Worm (Caenorhabditis elegans) whole organism, L4 larva: ENCODE results near the gene F23D12.2.

ENCODE experiments used
- F26F4.8 ChIP-seq: fragments of 200-800 bp; sonication (Bioruptor generic); conservative IDR thresholded peaks from 2 replicates; pipeline ENCODE4 v1.3.6; 2022; ENCODE audit warnings: missing genetic modification characterization, missing compliant biosample characterization
- F49E8.2 ChIP-seq: sonication (generic microtip); optimal IDR thresholded peaks from 2 replicates; lab custom pipeline; 2016; ENCODE audit warnings: missing compliant biosample characterization, mild to moderate bottlenecking, missing genetic modification characterization, borderline replicate concordance
- R02D3.7 ChIP-seq: fragments of 150-350 bp; sonication (generic microtip); optimal IDR thresholded peaks from 3 replicates; lab custom pipeline; 2014; ENCODE audit warnings: missing biosample characterization, missing genetic modification characterization
- Y5F2A.4 ChIP-seq: fragments of 200-800 bp; sonication (Bioruptor generic); optimal IDR thresholded peaks from 2 replicates; lab custom pipeline; 2018; ENCODE audit warnings: mild to moderate bottlenecking, missing genetic modification characterization, missing compliant biosample characterization
- ZK337.2 ChIP-seq: fragments of 200-800 bp; sonication (Bioruptor generic); IDR thresholded peaks from 2 replicates; pipeline ENCODE4 v1.3.6; 2022; ENCODE audit warnings: missing genetic modification reagents, missing genetic modification characterization, missing compliant biosample characterization
- aha-1 ChIP-seq: fragments of 150-350 bp; peaks from one replicate; lab custom pipeline; 2014; ENCODE audit warnings: missing biosample characterization, missing genetic modification characterization
- ama-1 ChIP-seq: fragments of 150-350 bp; optimal IDR thresholded peaks from 2 replicates; lab custom pipeline; 2014; ENCODE audit warnings: inconsistent platforms, mixed read lengths
- arid-1 ChIP-seq: fragments of 200-800 bp; sonication (Bioruptor generic); conservative IDR thresholded peaks from 2 replicates; pipeline ENCODE4 v1.3.6; 2022; ENCODE audit warnings: missing genetic modification reagents, missing genetic modification characterization, missing compliant biosample characterization
- ceh-20 ChIP-seq: fragments of 200-800 bp; sonication (Bioruptor generic); IDR thresholded peaks from 2 replicates; pipeline ENCODE4 v1.3.6; 2022; ENCODE audit warnings: missing genetic modification reagents, missing genetic modification characterization, missing compliant biosample characterization
- ceh-28 ChIP-seq: fragments of 150-350 bp; optimal IDR thresholded peaks from 2 replicates; lab custom pipeline; 2014; ENCODE audit warnings: missing biosample characterization, missing genetic modification reagents, missing genetic modification characterization
- cey-2 ChIP-seq: sonication (generic microtip); optimal IDR thresholded peaks from 3 replicates; lab custom pipeline; 2017; ENCODE audit warnings: missing genetic modification characterization, mild to moderate bottlenecking, missing compliant biosample characterization, antibody characterized with exemption, borderline replicate concordance; ENCODE audit not compliant: insufficient read depth
- ctbp-1 ChIP-seq: fragments of 200-800 bp; sonication (Bioruptor generic); IDR thresholded peaks from 2 replicates; pipeline ENCODE4 v1.3.6; 2022; ENCODE audit warnings: missing genetic modification reagents, missing genetic modification characterization, missing compliant biosample characterization
- dmd-6 ChIP-seq: fragments of 200-800 bp; sonication (Bioruptor generic); IDR thresholded peaks from 2 replicates; pipeline ENCODE4 v1.3.6; 2022; ENCODE audit warnings: missing genetic modification reagents, missing genetic modification characterization, missing compliant biosample characterization
- dmd-9 ChIP-seq: fragments of 200-800 bp; sonication (Bioruptor generic); IDR thresholded peaks from 2 replicates; pipeline ENCODE4 v1.3.6; 2022; ENCODE audit warnings: missing genetic modification reagents, missing genetic modification characterization, missing compliant biosample characterization
- dpl-1 ChIP-seq: fragments of 150-350 bp; optimal IDR thresholded peaks from 2 replicates; lab custom pipeline; 2014; ENCODE audit warnings: missing biosample characterization, missing genetic modification reagents, missing genetic modification characterization
- duxl-1 ChIP-seq: sonication (generic microtip); optimal IDR thresholded peaks from 2 replicates; lab custom pipeline; 2016; ENCODE audit warnings: mild to moderate bottlenecking, missing genetic modification characterization, moderate library complexity, missing compliant biosample characterization; ENCODE audit not compliant: poor library complexity
- dve-1 ChIP-seq: sonication (generic microtip); optimal IDR thresholded peaks from 2 replicates; lab custom pipeline; 2017; ENCODE audit warnings: antibody characterized with exemption, mild to moderate bottlenecking, missing genetic modification characterization, missing compliant biosample characterization; ENCODE audit not compliant: insufficient read depth
- egl-43 ChIP-seq: fragments of 200-800 bp; sonication (Bioruptor generic); IDR thresholded peaks from 2 replicates; pipeline ENCODE4 v1.3.6; 2022; ENCODE audit warnings: missing genetic modification reagents, missing genetic modification characterization, missing compliant biosample characterization
- fkh-10 ChIP-seq: fragments of 150-350 bp; optimal IDR thresholded peaks from 2 replicates; lab custom pipeline; 2014; ENCODE audit warnings: missing biosample characterization, missing genetic modification reagents, missing genetic modification characterization
- hif-1 ChIP-seq, 2 experiments: sonication (generic microtip); optimal IDR thresholded peaks; 2 replicates each; lab custom pipeline; 2016 to 2017; ENCODE audit warnings: missing compliant biosample characterization in 2 of 2, missing genetic modification characterization in 2 of 2, missing genetic modification reagents in 2 of 2, missing genotype in 2 of 2, mild to moderate bottlenecking in 1 of 2
- hmg-1.1 ChIP-seq: fragments of 200-800 bp; sonication (Bioruptor generic); IDR thresholded peaks from 2 replicates; pipeline ENCODE4 v1.3.6; 2022; ENCODE audit warnings: missing genetic modification reagents, missing genetic modification characterization, missing compliant biosample characterization
- lin-1 ChIP-seq: fragments of 200-800 bp; sonication (Bioruptor generic); IDR thresholded peaks from 2 replicates; pipeline ENCODE4 v1.3.6; 2022; ENCODE audit warnings: missing genetic modification reagents, missing genetic modification characterization, missing compliant biosample characterization
- lin-13 ChIP-seq: fragments of 150-350 bp; optimal IDR thresholded peaks from 2 replicates; lab custom pipeline; 2014; ENCODE audit warnings: missing biosample characterization, missing genetic modification reagents, missing genetic modification characterization
- lir-3 ChIP-seq: sonication (generic microtip); optimal IDR thresholded peaks from 2 replicates; lab custom pipeline; 2016; ENCODE audit warnings: mild to moderate bottlenecking, missing genetic modification characterization, missing compliant biosample characterization
- madf-9 ChIP-seq: fragments of 200-800 bp; sonication (Bioruptor generic); conservative IDR thresholded peaks from 2 replicates; pipeline ENCODE4 v1.3.6; 2022; ENCODE audit warnings: missing genetic modification reagents, missing genetic modification characterization, missing compliant biosample characterization
- mdt-29 ChIP-seq: fragments of 200-800 bp; sonication (Bioruptor generic); IDR thresholded peaks from 2 replicates; pipeline ENCODE4 v1.3.6; 2022; ENCODE audit warnings: missing genetic modification reagents, missing genetic modification characterization, missing compliant biosample characterization
- mep-1 ChIP-seq: fragments of 150-350 bp; sonication (generic microtip); optimal IDR thresholded peaks from 3 replicates; lab custom pipeline; 2014; ENCODE audit warnings: missing biosample characterization, missing genetic modification characterization
- mes-2 ChIP-seq: sonication (generic microtip); optimal IDR thresholded peaks from 2 replicates; lab custom pipeline; 2016; ENCODE audit warnings: missing genotype, mild to moderate bottlenecking, missing genetic modification characterization, missing compliant biosample characterization; ENCODE audit not compliant: poor library complexity, severe bottlenecking
- nhr-237 ChIP-seq: sonication (generic microtip); optimal IDR thresholded peaks from 2 replicates; lab custom pipeline; 2017; ENCODE audit warnings: missing biosample characterization, missing genetic modification characterization
- nhr-25 ChIP-seq: sonication (generic microtip); optimal IDR thresholded peaks from 2 replicates; lab custom pipeline; 2017; ENCODE audit warnings: missing genetic modification characterization, mild to moderate bottlenecking, missing compliant biosample characterization, antibody characterized with exemption, moderate library complexity, borderline replicate concordance; ENCODE audit not compliant: insufficient read depth
- nhr-28 ChIP-seq: fragments of 150-350 bp; optimal IDR thresholded peaks from 2 replicates; lab custom pipeline; 2014; ENCODE audit warnings: missing biosample characterization, missing genetic modification characterization
- nhr-41 ChIP-seq: fragments of 200-800 bp; sonication (Bioruptor generic); IDR thresholded peaks from 2 replicates; pipeline ENCODE4 v1.3.6; 2022; ENCODE audit warnings: missing genetic modification reagents, missing genetic modification characterization, missing compliant biosample characterization
- nhr-42 ChIP-seq: fragments of 200-800 bp; sonication (Bioruptor generic); IDR thresholded peaks from 2 replicates; pipeline ENCODE4 v1.3.6; 2022; ENCODE audit warnings: missing genetic modification characterization, missing compliant biosample characterization
- nhr-48 ChIP-seq: sonication (generic microtip); optimal IDR thresholded peaks from 2 replicates; lab custom pipeline; 2016; ENCODE audit warnings: mild to moderate bottlenecking, missing genetic modification characterization, missing compliant biosample characterization
- php-3 ChIP-seq: fragments of 200-800 bp; sonication (Bioruptor generic); IDR thresholded peaks from 2 replicates; pipeline ENCODE4 v1.3.6; 2022; ENCODE audit warnings: missing genetic modification reagents, missing genetic modification characterization, missing compliant biosample characterization
- rbr-2 ChIP-seq: sonication (generic microtip); optimal IDR thresholded peaks from 2 replicates; lab custom pipeline; 2016; ENCODE audit warnings: missing genotype, missing genetic modification characterization, missing compliant biosample characterization
- saeg-2 ChIP-seq: fragments of 200-800 bp; sonication (Bioruptor generic); IDR thresholded peaks from 2 replicates; pipeline ENCODE4 v1.3.6; 2022; ENCODE audit warnings: missing genetic modification reagents, missing genetic modification characterization, missing compliant biosample characterization
- snpc-4 ChIP-seq: fragments of 150-350 bp; optimal IDR thresholded peaks from 2 replicates; lab custom pipeline; 2014; ENCODE audit warnings: missing biosample characterization, missing genetic modification characterization
- spr-1 ChIP-seq: sonication (generic microtip); optimal IDR thresholded peaks from 2 replicates; lab custom pipeline; 2016; ENCODE audit warnings: mild to moderate bottlenecking, missing genetic modification characterization, missing compliant biosample characterization
- tag-97 ChIP-seq: fragments of 200-800 bp; sonication (Bioruptor generic); IDR thresholded peaks from 2 replicates; pipeline ENCODE4 v1.3.6; 2022; ENCODE audit warnings: missing genetic modification characterization, missing compliant biosample characterization
- tra-1 ChIP-seq: fragments of 200-800 bp; sonication (Bioruptor generic); IDR thresholded peaks from 2 replicates; pipeline ENCODE4 v1.3.6; 2022; ENCODE audit warnings: missing genetic modification reagents, missing genetic modification characterization, missing compliant biosample characterization
- zfp-2 ChIP-seq: sonication (generic microtip); optimal IDR thresholded peaks from 2 replicates; lab custom pipeline; 2016; ENCODE audit warnings: mild to moderate bottlenecking, missing genetic modification characterization, missing compliant biosample characterization
- zfp-3 ChIP-seq: fragments of 200-800 bp; sonication (Bioruptor generic); conservative IDR thresholded peaks from 2 replicates; pipeline ENCODE4 v1.3.6; 2022; ENCODE audit warnings: missing genetic modification reagents, missing genetic modification characterization, missing compliant biosample characterization
- zip-2 ChIP-seq: fragments of 150-350 bp; optimal IDR thresholded peaks from 2 replicates; lab custom pipeline; 2014; ENCODE audit warnings: missing biosample characterization, missing genetic modification characterization

F23D12.2 gene

DNA sequence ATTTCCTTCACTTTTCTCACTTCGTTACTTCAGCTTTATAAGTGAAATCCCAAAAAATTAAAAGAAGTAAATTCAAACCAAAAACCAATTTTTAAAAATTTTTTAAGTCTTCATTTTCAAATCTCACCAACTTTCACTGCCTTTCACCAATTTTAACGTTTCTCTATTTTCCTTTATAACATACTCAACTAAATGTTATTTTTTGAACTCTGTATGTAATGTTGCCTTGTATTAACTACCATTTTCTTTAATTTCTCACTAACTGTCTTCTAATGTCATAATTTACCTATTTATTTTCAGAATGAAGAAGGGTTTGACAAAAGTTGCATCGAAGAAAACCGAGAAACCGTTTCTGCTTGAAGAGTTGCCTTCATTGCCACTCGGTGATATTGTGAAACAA lies 23.3 kb upstream of the F23D12.2 start, which contains the start of gene F23D12.4:
TSS of gene F23D12.4 (plus strand) at position 301 of the 400 bp plus-strand sequence.
- TF ChIP-seq dve-1 (tag; lab: Kevin White, UChicago) = no peak
- TF ChIP-seq tag-97 = no peak
- no peak for TF ChIP-seq nhr-48 (tag; lab: Kevin White, UChicago)
- no peak for TF ChIP-seq hmg-1.1 (GFP tag; lab: Robert Waterston, UW)
- TF ChIP-seq F26F4.8 (GFP tag; lab: Robert Waterston, UW) = no peak
- no peak for TF ChIP-seq dpl-1 (GFP tag; lab: Kevin White, UChicago)
- TF ChIP-seq zfp-3 = no peak
- no peak for TF ChIP-seq nhr-42 (GFP tag; lab: Robert Waterston, UW)
- no peak for TF ChIP-seq egl-43 (GFP tag; lab: Robert Waterston, UW)
- TF ChIP-seq nhr-237 (tag; lab: Kevin White, UChicago) = no peak
- no peak for TF ChIP-seq arid-1 (GFP tag; lab: Robert Waterston, UW)
- no peak for TF ChIP-seq ceh-28 (tag; lab: Kevin White, UChicago)
- TF ChIP-seq lin-13 = no peak
- TF ChIP-seq mep-1 (tag; lab: Kevin White, UChicago) = no peak

ce11 chrX:14442321-14442720 lies 20.9 kb upstream of the F23D12.2 start, which contains the start of gene F23D12.3:
Gene F23D12.3 (plus strand): TSS chrX:14442621.
- TF ChIP-seq zip-2 (no peak), hmg-1.1 (GFP tag; lab: Robert Waterston, UW) (no peak), ama-1 (lab: Kevin White, UChicago) (no peak), saeg-2 (GFP tag; lab: Robert Waterston, UW) (no peak), cey-2 (tag; lab: Kevin White, UChicago) (no peak), lin-1 (GFP tag; lab: Robert Waterston, UW) (no peak), lin-13 (no peak), dpl-1 (GFP tag; lab: Kevin White, UChicago) (no peak), egl-43 (GFP tag; lab: Robert Waterston, UW) (no peak), mes-2 (no peak), ZK337.2 (no peak), madf-9 (GFP tag; lab: Robert Waterston, UW) (no peak), R02D3.7 (tag; lab: Kevin White, UChicago) (no peak), hif-1 (tag; optimal IDR thresholded peaks at IDR 0.05; lab: Kevin White, UChicago) (no peak), fkh-10 (GFP tag; lab: Kevin White, UChicago) (no peak), Y5F2A.4 (GFP tag; lab: Kevin White, UChicago) (no peak), snpc-4 (no peak), F49E8.2 (tag; lab: Kevin White, UChicago) (no peak), lir-3 (tag; lab: Kevin White, UChicago) (no peak)

- TF ChIP-seq nhr-41 (GFP tag; lab: Robert Waterston, UW) (peak; percentile 65; the same call in 1 of the 2 replicates), tra-1 (GFP tag; lab: Robert Waterston, UW) (peak; percentile 21; the same call in 1 of the 2 replicates), hmg-1.1 (GFP tag; lab: Robert Waterston, UW) (peak; percentile 65), ceh-20 (GFP tag; lab: Robert Waterston, UW) (peak; percentile 18; the same call in 1 of the 2 replicates), rbr-2 (tag; lab: Kevin White, UChicago) (peak; percentile 7), zfp-2 (tag; lab: Kevin White, UChicago) (peak; percentile 43), ctbp-1 (GFP tag; lab: Robert Waterston, UW) (0 out of 2 replicates have a peak, but pooled peaks have one; percentile 46), F26F4.8 (GFP tag; lab: Robert Waterston, UW) (0 out of 2 replicates have a peak, but pooled peaks have one; percentile 57), mdt-29 (GFP tag; lab: Robert Waterston, UW) (0 out of 2 replicates have a peak, but pooled peaks have one; percentile 71), dmd-9 (GFP tag; lab: Robert Waterston, UW) (peak; percentile 62; the same call in 1 of the 2 replicates), nhr-25 (tag; lab: Kevin White, UChicago) (peak; percentile 2), nhr-28 (peak; percentile 40), nhr-42 (GFP tag; lab: Robert Waterston, UW) (0 out of 2 replicates have a peak, but pooled peaks have one; percentile 36), duxl-1 (peak; percentile 53), nhr-48 (tag; lab: Kevin White, UChicago) (peak; percentile 71), zfp-3 (peak; percentile 49; the same call in 1 of the 2 replicates), zip-2 (peak; percentile 48), spr-1 (tag; lab: Kevin White, UChicago) (peak; percentile 51), aha-1 (peak; percentile 84), dmd-6 (GFP tag; lab: Robert Waterston, UW) (peak; percentile 43), php-3 (peak; percentile 59; the same call in 1 of the 2 replicates), saeg-2 (GFP tag; lab: Robert Waterston, UW) (0 out of 2 replicates have a peak, but pooled peaks have one; percentile 49)
Measured at ce11 chrX:14437806-14438205, 16.4 kb upstream of the F23D12.2 start.
